Worm (Caenorhabditis elegans): Measurements from ENCODE around the gene C24A3.1.
A peak's percentile ranks its signal among the peaks of the same experiment; 100 is the strongest.

Gene C24A3.1

ce11 chrX:8971461-8971860 is 27.4 kb upstream of the C24A3.1 start (continued):
- TF ChIP-seq zip-4 (GFP tag; optimal IDR thresholded peaks at IDR 0.05) (peak; percentile 9), hlh-17 (GFP tag; optimal IDR thresholded peaks at IDR 0.05; ENCODE audit: borderline replicate concordance) (no peak), fkh-4 (tag; optimal IDR thresholded peaks at IDR 0.05; ENCODE audit: borderline replicate concordance) (no peak), sptf-1 (tag; optimal IDR thresholded peaks at IDR 0.05) (no peak), snu-23 (GFP tag; optimal IDR thresholded peaks at IDR 0.05) (peak; percentile 72), fos-1 (tag; optimal IDR thresholded peaks at IDR 0.05) (no peak), ztf-11 (tag; optimal IDR thresholded peaks at IDR 0.05) (no peak), nhr-76 (tag; optimal IDR thresholded peaks at IDR 0.05) (no peak), ceh-82 (tag; optimal IDR thresholded peaks at IDR 0.05) (peak in 1 of 3 experiments; percentile 2), efl-3 (GFP tag; optimal IDR thresholded peaks at IDR 0.05) (no peak), egl-13 (tag; optimal IDR thresholded peaks at IDR 0.05) (no peak), ztf-4 (tag; optimal IDR thresholded peaks at IDR 0.05) (no peak), nhr-11 (tag; optimal IDR thresholded peaks at IDR 0.05) (no peak), mab-9 (GFP tag; IDR thresholded peaks at IDR 0.05) (no peak), nhr-71 (tag; optimal IDR thresholded peaks at IDR 0.05) (peak; percentile 53), grh-1 (GFP tag; IDR thresholded peaks at IDR 0.05) (no peak), C16A3.4 (tag; optimal IDR thresholded peaks at IDR 0.05) (no peak), lin-39 (tag; optimal IDR thresholded peaks at IDR 0.05) (no peak), lin-13 (GFP tag; optimal IDR thresholded peaks at IDR 0.05) (no peak), pag-3 (tag; optimal IDR thresholded peaks at IDR 0.05; ENCODE audit: borderline replicate concordance, insufficient read depth) (no peak), swsn-7 (tag; optimal IDR thresholded peaks at IDR 0.05) (peak; percentile 49), fkh-8 (tag; optimal IDR thresholded peaks at IDR 0.05) (no peak), elt-2 (tag; optimal IDR thresholded peaks at IDR 0.05) (peak; percentile 15), skn-1 (tag; optimal IDR thresholded peaks at IDR 0.05) (peak; percentile 15), unc-86 (tag; optimal IDR thresholded peaks at IDR 0.05) (no peak), xbp-1 (tag; optimal IDR thresholded peaks at IDR 0.05) (peak; percentile 45), unc-62 (GFP tag; optimal IDR thresholded peaks at IDR 0.05) (no peak), tbx-2 (tag; optimal IDR thresholded peaks at IDR 0.05) (peak; percentile 30), mef-2 (tag; optimal IDR thresholded peaks at IDR 0.05) (no peak), nhr-84 (tag; optimal IDR thresholded peaks at IDR 0.05) (no peak), isw-1 (GFP tag; IDR thresholded peaks at IDR 0.05) (no peak), unc-98 (GFP tag; IDR thresholded peaks at IDR 0.05) (no peak), ama-1 (optimal IDR thresholded peaks at IDR 0.05) (no peak), C34B4.2 (tag; optimal IDR thresholded peaks at IDR 0.05) (no peak), lsy-2 (tag; optimal IDR thresholded peaks at IDR 0.05) (peak in 1 of 2 experiments; percentile 28), mdl-1 (tag; optimal IDR thresholded peaks at IDR 0.05) (peak in 1 of 2 experiments; percentile 31), aly-2 (tag; optimal IDR thresholded peaks at IDR 0.05) (no peak), pqm-1 (tag; optimal IDR thresholded peaks at IDR 0.05) (no peak), nhr-19 (GFP tag; conservative IDR thresholded peaks at IDR 0.05) (peak; percentile 39; the same call in 1 of the 2 replicates), egl-27 (tag; optimal IDR thresholded peaks at IDR 0.05) (no peak), nhr-12 (tag; optimal IDR thresholded peaks at IDR 0.05) (no peak), fkh-10 (GFP tag; optimal IDR thresholded peaks at IDR 0.05) (no peak), zag-1 (tag; optimal IDR thresholded peaks at IDR 0.05) (no peak), nhr-47 (tag; optimal IDR thresholded peaks at IDR 0.05) (peak; percentile 66), mep-1 (tag; optimal IDR thresholded peaks at IDR 0.05) (peak; percentile 47)

DNA sequence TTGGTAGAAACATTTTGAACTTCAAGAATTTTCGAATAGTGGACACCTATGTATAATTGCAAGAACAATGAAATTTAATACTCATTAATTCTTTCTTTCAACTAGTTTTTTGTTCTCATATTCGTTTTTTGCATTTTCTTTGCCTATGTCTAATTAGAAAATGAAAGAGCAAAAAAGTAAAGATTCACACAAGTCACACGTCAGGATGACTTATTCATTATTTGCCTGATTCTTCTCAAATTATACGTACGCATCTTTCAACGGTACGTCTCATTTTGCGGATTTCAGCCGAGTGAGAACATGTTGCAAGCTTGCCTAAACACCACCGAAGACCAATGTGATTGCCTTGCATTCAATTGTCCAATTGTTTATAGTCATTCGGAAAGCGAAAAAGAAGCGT is 18.2 kb upstream of the C24A3.1 start, which contains the start of gene nmur-1:
TSS of gene nmur-1 (plus strand) at position 301 of the 400 bp plus-strand sequence.
- TF ChIP-seq lin-14 (GFP tag; optimal IDR thresholded peaks at IDR 0.05) (peak; percentile 14), pax-3 (tag; optimal IDR thresholded peaks at IDR 0.05) (no peak)

All from whole organism, L1 larva.